Fruit fly (Drosophila melanogaster) whole organism: ENCODE results near the gene VGlut.

Experiments
- CG8478 ChIP-seq: fragments of >200 bp; optimal IDR thresholded peaks from 2 replicates; lab custom pipeline; 2018; ENCODE audit warnings: inconsistent platforms
- psq ChIP-seq: fragments of >200 bp; optimal IDR thresholded peaks from 2 replicates; lab custom pipeline; 2017

DNA sequence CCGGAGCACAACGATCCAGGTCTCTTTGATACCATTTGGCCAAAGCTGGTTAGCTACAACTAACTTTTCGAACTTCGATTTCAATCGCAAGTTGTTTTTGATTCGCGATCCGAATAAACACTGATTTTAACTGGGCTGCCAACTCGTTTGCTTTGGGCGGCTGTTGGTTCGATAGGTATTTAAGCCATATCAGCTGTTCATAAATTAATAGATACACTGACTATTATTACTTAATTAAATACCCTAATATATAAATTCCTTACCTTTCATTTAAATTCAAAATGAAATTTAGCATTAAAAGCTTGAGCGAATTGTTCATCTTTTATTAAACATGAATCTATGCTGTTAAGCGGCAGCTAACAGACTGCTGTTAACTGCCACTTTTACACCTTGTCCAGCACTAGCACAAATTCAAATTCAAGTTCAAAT is 42.9 kb upstream of the VGlut start, which contains the start of gene CG9967:
- TF ChIP-seq psq (no peak), CG8478 (lab: Kevin White, UChicago) (no peak)
